Fruit fly (Drosophila melanogaster): Measurements from ENCODE around the gene CG43318.

CG43318 gene

DNA sequence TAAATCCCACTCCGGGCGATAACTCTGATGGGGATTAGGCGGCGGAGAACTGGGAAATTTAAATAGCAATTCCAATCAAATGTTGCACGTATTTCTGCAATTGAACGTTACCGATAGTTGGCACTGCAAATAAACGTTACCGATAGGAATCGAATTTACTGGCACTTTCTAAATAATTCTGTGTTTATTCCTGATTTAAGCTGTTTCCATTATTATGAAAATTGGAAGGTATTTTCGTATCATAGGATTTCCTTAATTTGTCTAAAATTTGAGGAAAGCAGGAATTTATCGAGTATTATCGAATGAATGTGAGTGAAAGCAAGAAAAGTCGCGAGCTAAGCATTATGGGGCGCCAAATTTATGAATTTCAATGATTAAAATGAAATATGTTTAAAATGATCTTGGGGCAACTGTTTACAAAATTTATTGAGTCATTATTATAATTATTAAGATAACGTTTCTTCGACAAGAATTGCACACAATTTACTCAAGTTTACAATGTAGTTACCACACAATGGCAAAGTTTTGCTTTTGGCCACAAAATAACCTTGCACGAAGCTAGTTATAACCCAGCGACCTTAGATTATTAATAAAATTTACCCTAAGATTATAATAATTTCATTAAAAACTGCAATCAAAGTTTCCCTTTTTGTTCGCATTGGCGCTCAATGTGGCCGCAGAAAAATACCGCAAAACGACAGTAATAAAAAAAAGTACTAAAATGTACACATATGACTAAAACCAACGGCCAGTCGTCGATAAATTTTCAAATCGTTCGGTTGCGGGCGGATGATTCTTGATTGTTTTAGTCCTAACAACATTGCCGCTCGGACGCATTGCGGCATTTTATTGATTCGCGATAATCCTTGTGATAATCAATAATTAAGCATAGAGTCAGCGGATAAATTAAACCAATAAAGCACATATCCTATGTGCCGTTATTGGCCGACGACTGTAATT is 29.4 kb downstream of the CG43318 start, which contains the start of gene alpha-Man-IIb (continued):
- TF ChIP-seq CG11902 (GFP tag; optimal IDR thresholded peaks at IDR 0.05) (no peak), spab (GFP tag; optimal IDR thresholded peaks at IDR 0.05) (no peak), Ets21C (GFP tag; optimal IDR thresholded peaks at IDR 0.05) (no peak), net (GFP tag; optimal IDR thresholded peaks at IDR 0.05) (no peak), CG16779 (tag; optimal IDR thresholded peaks at IDR 0.05) (no peak), CG8632 (GFP tag; optimal IDR thresholded peaks at IDR 0.05) (no peak), Gug (GFP tag; IDR thresholded peaks at IDR 0.05) (no peak), CG6854 (GFP tag; optimal IDR thresholded peaks at IDR 0.05) (peak; percentile 52), Eip75B (GFP tag; optimal IDR thresholded peaks at IDR 0.05) (peak; percentile 13), dsx (GFP tag; optimal IDR thresholded peaks at IDR 0.05; ENCODE audit: poor library complexity, severe bottlenecking) (peak; percentile 69), fd59A (GFP tag; optimal IDR thresholded peaks at IDR 0.05) (no peak), CG34406 (GFP tag; optimal IDR thresholded peaks at IDR 0.05) (no peak), Met (GFP tag; optimal IDR thresholded peaks at IDR 0.05) (no peak), CG10631 (GFP tag; optimal IDR thresholded peaks at IDR 0.05) (no peak), CG6276 (GFP tag; optimal IDR thresholded peaks at IDR 0.05) (no peak), CG6792 (GFP tag; optimal IDR thresholded peaks at IDR 0.05) (no peak), Sox14 (GFP tag; optimal IDR thresholded peaks at IDR 0.05) (peak; percentile 34), OdsH (GFP tag; optimal IDR thresholded peaks at IDR 0.05) (no peak), pdm3 (GFP tag; optimal IDR thresholded peaks at IDR 0.05) (no peak), Eip78C (GFP tag) (peak; percentile 74), CG11294 (GFP tag; IDR thresholded peaks at IDR 0.05) (no peak), Ets96B (tag; optimal IDR thresholded peaks at IDR 0.05) (no peak), CG4318 (GFP tag; optimal IDR thresholded peaks at IDR 0.05) (no peak), Eip93F (GFP tag; optimal IDR thresholded peaks at IDR 0.05) (no peak), CG8119 (GFP tag; IDR thresholded peaks at IDR 0.05) (no peak), CG9139 (GFP tag; optimal IDR thresholded peaks at IDR 0.05) (no peak), ss (GFP tag; optimal IDR thresholded peaks at IDR 0.05) (peak in 1 of 2 experiments; percentile 23), acj6 (GFP tag; optimal IDR thresholded peaks at IDR 0.05) (no peak), CG31627 (GFP tag; optimal IDR thresholded peaks at IDR 0.05) (peak; percentile 22), svp (GFP tag) (peak; percentile 70), achi (GFP tag; optimal IDR thresholded peaks at IDR 0.05) (no peak), Sox102F (GFP tag; optimal IDR thresholded peaks at IDR 0.05) (no peak), salr (GFP tag; optimal IDR thresholded peaks at IDR 0.05) (no peak), Lpt (GFP tag; optimal IDR thresholded peaks at IDR 0.05) (no peak), Smox (GFP tag; optimal IDR thresholded peaks at IDR 0.05) (no peak), CG6808 (GFP tag; optimal IDR thresholded peaks at IDR 0.05) (no peak)

dm6 chr3R:15802006-15802405 is 31.2 kb downstream of the CG43318 start, which contains the start of gene CG9593:
Gene CG9593 (plus strand): TSS chr3R:15802275.
- TF ChIP-seq acj6 (GFP tag; optimal IDR thresholded peaks at IDR 0.05) (no peak), Eip78C (GFP tag) (peak; percentile 10), ss (GFP tag; optimal IDR thresholded peaks at IDR 0.05) (no peak), CG8119 (GFP tag; IDR thresholded peaks at IDR 0.05) (no peak), vri (GFP tag; optimal IDR thresholded peaks at IDR 0.05) (no peak)

DNA sequence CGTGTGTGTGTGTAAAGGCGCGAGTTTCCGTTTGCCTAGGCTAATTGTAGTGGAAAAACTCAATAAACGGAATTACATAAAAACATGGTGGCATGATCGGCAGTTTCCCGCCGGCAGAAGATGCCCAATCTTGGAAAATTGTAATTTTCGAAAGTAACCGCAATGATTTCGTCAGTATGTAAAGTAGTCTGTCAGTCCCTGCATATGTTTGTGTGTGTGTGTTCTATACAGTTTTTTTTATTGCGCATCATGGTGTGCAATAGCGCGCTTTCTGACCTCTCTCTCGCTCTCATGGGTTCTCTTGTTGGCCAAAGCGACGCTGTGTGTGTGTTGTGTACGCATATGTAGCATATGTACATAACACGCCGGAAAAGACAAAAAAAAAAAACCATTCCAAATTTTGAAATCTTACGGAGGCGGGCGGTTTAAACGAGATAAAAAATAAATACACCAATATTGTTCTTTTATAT is 38.9 kb downstream of the CG43318 start:
- TF ChIP-seq CG3919 (GFP tag; optimal IDR thresholded peaks at IDR 0.05) (peak; percentile 47), CG6276 (GFP tag; optimal IDR thresholded peaks at IDR 0.05) (no peak), CG32006 (GFP tag; optimal IDR thresholded peaks at IDR 0.05) (no peak), salr (GFP tag; optimal IDR thresholded peaks at IDR 0.05) (peak in 1 of 2 experiments; percentile 11), Gug (GFP tag; IDR thresholded peaks at IDR 0.05) (no peak), fd85E (GFP tag; optimal IDR thresholded peaks at IDR 0.05) (no peak), CG3032 (tag; optimal IDR thresholded peaks at IDR 0.05) (no peak), CG15336 (GFP tag; IDR thresholded peaks at IDR 0.05) (peak; percentile 35; the same call in 1 of the 2 replicates), ss (GFP tag; optimal IDR thresholded peaks at IDR 0.05) (peak in 1 of 2 experiments; percentile 68), Ets96B (tag; optimal IDR thresholded peaks at IDR 0.05) (peak; percentile 38), CG6854 (GFP tag; optimal IDR thresholded peaks at IDR 0.05) (peak; percentile 47), Smox (GFP tag; optimal IDR thresholded peaks at IDR 0.05) (no peak), CG8319 (GFP tag; optimal IDR thresholded peaks at IDR 0.05) (no peak), CG31627 (GFP tag; optimal IDR thresholded peaks at IDR 0.05) (no peak), Lpt (GFP tag; optimal IDR thresholded peaks at IDR 0.05) (peak; percentile 64), CG11762 (GFP tag; optimal IDR thresholded peaks at IDR 0.05; ENCODE audit: insufficient read depth) (no peak), fkh (GFP tag; optimal IDR thresholded peaks at IDR 0.05) (peak; percentile 95), achi (GFP tag; optimal IDR thresholded peaks at IDR 0.05) (peak; percentile 35), CG16779 (tag; optimal IDR thresholded peaks at IDR 0.05) (no peak), dsx (GFP tag; optimal IDR thresholded peaks at IDR 0.05; ENCODE audit: poor library complexity, severe bottlenecking) (no peak), CG34406 (GFP tag; optimal IDR thresholded peaks at IDR 0.05) (peak; percentile 37)
